Worm (Caenorhabditis elegans): Measurements from ENCODE around the gene ZK1307.3.

Gene ZK1307.3

ce11 chrII:9620616-9621015, 32.2 kb downstream of the ZK1307.3 start (continued):
- TF ChIP-seq ZK337.2 (GFP tag; IDR thresholded peaks at IDR 0.05) (no peak), lin-1 (GFP tag; IDR thresholded peaks at IDR 0.05) (0 out of 2 replicates have a peak, but pooled peaks have one; percentile 10), nhr-237 (tag; optimal IDR thresholded peaks at IDR 0.05) (no peak), daf-8 (GFP tag; IDR thresholded peaks at IDR 0.05) (no peak), Y48G9A.11 (GFP tag; IDR thresholded peaks at IDR 0.05) (no peak), nhr-76 (tag; optimal IDR thresholded peaks at IDR 0.05) (no peak), lir-3 (tag; optimal IDR thresholded peaks at IDR 0.05) (no peak), F49E8.2 (tag; optimal IDR thresholded peaks at IDR 0.05; ENCODE audit: borderline replicate concordance) (no peak), dpl-1 (GFP tag; optimal IDR thresholded peaks at IDR 0.05) (no peak), vab-7 (GFP tag; IDR thresholded peaks at IDR 0.05) (no peak), daf-16 (GFP tag; optimal IDR thresholded peaks at IDR 0.05) (no peak), daf-16 (tag; optimal IDR thresholded peaks at IDR 0.05) (peak; percentile 19), Y5F2A.4 (GFP tag; optimal IDR thresholded peaks at IDR 0.05) (no peak), ztf-11 (tag; optimal IDR thresholded peaks at IDR 0.05) (no peak), mxl-2 (GFP tag; conservative IDR thresholded peaks at IDR 0.05) (no peak), hif-1 (tag; optimal IDR thresholded peaks at IDR 0.05) (no peak), mep-1 (tag; optimal IDR thresholded peaks at IDR 0.05) (no peak), hmg-1.1 (GFP tag; IDR thresholded peaks at IDR 0.05) (no peak), nhr-10 (tag; optimal IDR thresholded peaks at IDR 0.05) (no peak), nhr-48 (tag; optimal IDR thresholded peaks at IDR 0.05) (no peak), tag-97 (GFP tag; IDR thresholded peaks at IDR 0.05) (no peak), zag-1 (tag; optimal IDR thresholded peaks at IDR 0.05) (no peak), gei-8 (GFP tag; optimal IDR thresholded peaks at IDR 0.05) (no peak), lim-7 (GFP tag; IDR thresholded peaks at IDR 0.05) (no peak), tra-1 (GFP tag; IDR thresholded peaks at IDR 0.05) (no peak; the same call in 1 of the 2 replicates), madf-9 (GFP tag; conservative IDR thresholded peaks at IDR 0.05) (no peak), lin-15B (tag; optimal IDR thresholded peaks at IDR 0.05) (no peak), egl-43 (GFP tag; IDR thresholded peaks at IDR 0.05) (no peak), nhr-6 (tag; optimal IDR thresholded peaks at IDR 0.05) (no peak), zfp-3 (GFP tag; conservative IDR thresholded peaks at IDR 0.05) (0 out of 2 replicates have a peak, but pooled peaks have one; percentile 10), nhr-28 (tag; optimal IDR thresholded peaks at IDR 0.05) (no peak), dmd-8 (GFP tag; IDR thresholded peaks at IDR 0.05) (no peak), mes-2 (tag; optimal IDR thresholded peaks at IDR 0.05; ENCODE audit: poor library complexity, severe bottlenecking) (no peak), ztf-7 (tag; optimal IDR thresholded peaks at IDR 0.05) (no peak), snpc-1.2 (GFP tag; IDR thresholded peaks at IDR 0.05) (no peak)

DNA sequence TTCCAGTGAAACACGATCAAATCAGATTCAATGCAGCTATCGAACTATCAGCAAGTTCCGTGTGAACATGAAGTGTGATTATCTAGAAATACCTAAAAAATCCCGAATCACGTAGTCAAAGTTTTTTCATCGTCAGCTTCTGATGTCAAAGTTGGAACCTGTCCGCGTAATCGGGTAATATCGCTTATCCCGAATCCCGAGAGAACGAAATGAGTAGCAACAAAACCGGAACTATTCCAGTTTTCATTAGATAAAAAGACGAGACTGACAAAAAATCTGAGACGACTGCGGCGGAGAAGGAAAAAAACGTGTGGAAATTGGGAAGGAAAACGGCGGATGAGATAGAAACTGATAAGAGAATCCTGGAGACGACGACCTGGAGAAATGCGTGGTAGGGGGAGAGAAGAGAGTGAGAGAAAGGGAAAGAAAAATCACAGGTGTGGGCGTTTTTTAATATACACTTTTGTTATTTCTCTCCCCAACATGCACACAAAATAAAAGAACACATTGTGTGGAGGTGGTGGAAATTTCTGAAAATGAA, 32.8 kb downstream of the ZK1307.3 start:
- no peak for TF ChIP-seq fkh-10 (GFP tag; optimal IDR thresholded peaks at IDR 0.05)
- peak in 1 of 2 experiments; percentile 0 for TF ChIP-seq hif-1 (tag; optimal IDR thresholded peaks at IDR 0.05)
- TF ChIP-seq ama-1 (optimal IDR thresholded peaks at IDR 0.05): peak; percentile 6
- no peak for TF ChIP-seq lin-15B (tag; optimal IDR thresholded peaks at IDR 0.05)
- TF ChIP-seq egl-27 (tag; optimal IDR thresholded peaks at IDR 0.05): no peak
- TF ChIP-seq pqm-1 (tag; optimal IDR thresholded peaks at IDR 0.05): peak; percentile 41
- TF ChIP-seq mes-2 (tag; optimal IDR thresholded peaks at IDR 0.05; ENCODE audit: poor library complexity, severe bottlenecking): peak; percentile 17
- peak; percentile 48 for TF ChIP-seq mxl-3 (GFP tag; optimal IDR thresholded peaks at IDR 0.05)
- peak; percentile 66 for TF ChIP-seq nhr-28 (tag; optimal IDR thresholded peaks at IDR 0.05)
- peak; percentile 7; the same call in 1 of the 2 replicates for TF ChIP-seq lin-38 (GFP tag; IDR thresholded peaks at IDR 0.05)
- peak in 1 of 2 experiments; percentile 9 for TF ChIP-seq lsy-2 (tag; optimal IDR thresholded peaks at IDR 0.05)
- TF ChIP-seq lir-3 (tag; optimal IDR thresholded peaks at IDR 0.05): no peak
- TF ChIP-seq zip-2 (tag; optimal IDR thresholded peaks at IDR 0.05): peak; percentile 14
- no peak for TF ChIP-seq lim-7 (GFP tag; IDR thresholded peaks at IDR 0.05)
- peak; percentile 24 for TF ChIP-seq nhr-11 (tag; optimal IDR thresholded peaks at IDR 0.05)
- TF ChIP-seq hlh-11 (tag; optimal IDR thresholded peaks at IDR 0.05): peak; percentile 75
- TF ChIP-seq dve-1 (tag; optimal IDR thresholded peaks at IDR 0.05; ENCODE audit: insufficient read depth): peak; percentile 3
- no peak for TF ChIP-seq lin-1 (GFP tag; IDR thresholded peaks at IDR 0.05)
- TF ChIP-seq nhr-48 (tag; optimal IDR thresholded peaks at IDR 0.05): peak; percentile 35
- TF ChIP-seq dmd-6 (GFP tag; IDR thresholded peaks at IDR 0.05): no peak
- no peak for TF ChIP-seq saeg-2 (GFP tag; IDR thresholded peaks at IDR 0.05)
- peak in 1 of 2 experiments; percentile 60 for TF ChIP-seq mdl-1 (tag; optimal IDR thresholded peaks at IDR 0.05)
- peak in 1 of 2 experiments; percentile 91 for TF ChIP-seq unc-62 (GFP tag; optimal IDR thresholded peaks at IDR 0.05 in 1 of 2)
- TF ChIP-seq unc-62 (tag; optimal IDR thresholded peaks at IDR 0.05): no peak

Measured in whole organism, L4 larva.